Fruit fly (Drosophila melanogaster) whole organism, embryonic: ENCODE measurements around the gene CG10431.

Experiments used
- CG10565 ChIP-seq: fragments of 200-800 bp; sonication (Bioruptor generic); optimal IDR thresholded peaks from 3 replicates; lab custom pipeline; 2016; ENCODE audit warnings: missing biosample characterization, mild to moderate bottlenecking, missing genetic modification characterization
- CG11723 ChIP-seq: fragments of 200-800 bp; sonication (Bioruptor generic); optimal IDR thresholded peaks from 2 replicates; lab custom pipeline; 2017; ENCODE audit warnings: missing biosample characterization, mild to moderate bottlenecking, missing genetic modification characterization
- CG12391 ChIP-seq: fragments of 200-800 bp; sonication (Bioruptor generic); optimal IDR thresholded peaks from 3 replicates; lab custom pipeline; 2018; ENCODE audit warnings: missing biosample characterization, mild to moderate bottlenecking, missing genetic modification characterization, moderate library complexity
- CG14667 ChIP-seq: fragments of 200-800 bp; sonication (Bioruptor generic); IDR thresholded peaks from 2 replicates; pipeline ENCODE4 v1.3.6; 2022; ENCODE audit warnings: missing biosample characterization, missing genetic modification characterization
- CG15011 ChIP-seq: fragments of 200-800 bp; sonication (Bioruptor generic); optimal IDR thresholded peaks from 3 replicates; lab custom pipeline; 2018; ENCODE audit warnings: missing biosample characterization, mild to moderate bottlenecking, missing genetic modification characterization
- CG17385 ChIP-seq: fragments of 200-800 bp; sonication (Bioruptor generic); optimal IDR thresholded peaks from 3 replicates; lab custom pipeline; 2018; ENCODE audit warnings: missing biosample characterization, mild to moderate bottlenecking, missing genetic modification characterization
- CG18599 ChIP-seq: fragments of 200-800 bp; sonication (Bioruptor generic); optimal IDR thresholded peaks from 3 replicates; lab custom pipeline; 2017; ENCODE audit warnings: missing biosample characterization, missing genetic modification characterization, mild to moderate bottlenecking, moderate library complexity, missing genetic modification reagents
- CG18619 ChIP-seq: fragments of 200-800 bp; sonication (Bioruptor generic); optimal IDR thresholded peaks from 3 replicates; lab custom pipeline; 2017; ENCODE audit warnings: missing biosample characterization, mild to moderate bottlenecking, missing genetic modification characterization
- CG2199 ChIP-seq: fragments of 200-800 bp; sonication (Bioruptor generic); IDR thresholded peaks from 3 replicates; pipeline ENCODE4 v1.3.6; 2022; ENCODE audit warnings: missing biosample characterization, missing genetic modification characterization
- CG30431 ChIP-seq: fragments of 200-800 bp; sonication (Bioruptor generic); optimal IDR thresholded peaks from 2 replicates; lab custom pipeline; 2017; ENCODE audit warnings: missing biosample characterization, missing genetic modification characterization
- CG32532 ChIP-seq: fragments of 200-800 bp; sonication (Bioruptor generic); IDR thresholded peaks from 2 replicates; pipeline ENCODE4 v1.3.6; 2022; ENCODE audit warnings: missing biosample characterization, missing genetic modification characterization
- CG4424 ChIP-seq: fragments of 200-800 bp; sonication (Bioruptor generic); optimal IDR thresholded peaks from 3 replicates; lab custom pipeline; 2016; ENCODE audit warnings: missing biosample characterization, missing genetic modification characterization
- CG6254 ChIP-seq: fragments of 200-800 bp; sonication (Bioruptor generic); optimal IDR thresholded peaks from 3 replicates; lab custom pipeline; 2017; ENCODE audit warnings: mild to moderate bottlenecking, missing biosample characterization, missing genetic modification reagents, missing genetic modification characterization
- CG6765 ChIP-seq: fragments of 200-800 bp; sonication (Bioruptor generic); optimal IDR thresholded peaks from 3 replicates; lab custom pipeline; 2017; ENCODE audit warnings: missing biosample characterization, mild to moderate bottlenecking, missing genetic modification characterization
- CG7372 ChIP-seq: fragments of 200-800 bp; sonication (Bioruptor generic); IDR thresholded peaks from 2 replicates; pipeline ENCODE4 v1.3.6; 2022; ENCODE audit warnings: missing biosample characterization, missing genetic modification characterization
- CG8281 ChIP-seq: fragments of 200-800 bp; sonication (Bioruptor generic); optimal IDR thresholded peaks from 2 replicates; lab custom pipeline; 2018; ENCODE audit warnings: missing biosample characterization, mild to moderate bottlenecking, missing genetic modification characterization, moderate library complexity
- CG8478 ChIP-seq: fragments of >200 bp; optimal IDR thresholded peaks from 2 replicates; lab custom pipeline; 2018
- CG8924 ChIP-seq: fragments of 200-800 bp; optimal IDR thresholded peaks from 3 replicates; lab custom pipeline; 2019; ENCODE audit warnings: missing biosample characterization, mild to moderate bottlenecking, missing genetic modification characterization, moderate library complexity
- CG8944 ChIP-seq: fragments of 200-800 bp; sonication (Bioruptor generic); optimal IDR thresholded peaks from 3 replicates; lab custom pipeline; 2016; ENCODE audit warnings: missing biosample characterization, missing genetic modification characterization
- CG9437 ChIP-seq: fragments of 200-800 bp; sonication (Bioruptor generic); optimal IDR thresholded peaks from 2 replicates; lab custom pipeline; 2018; ENCODE audit warnings: missing biosample characterization, mild to moderate bottlenecking, missing genetic modification characterization
- CHES-1-like ChIP-seq: fragments of 200-800 bp; sonication (Bioruptor generic); optimal IDR thresholded peaks from 2 replicates; lab custom pipeline; 2016; ENCODE audit warnings: missing biosample characterization, missing genetic modification characterization
- CoRest ChIP-seq: fragments of 200-800 bp; sonication (Bioruptor generic); optimal IDR thresholded peaks from 3 replicates; lab custom pipeline; 2018; ENCODE audit warnings: missing biosample characterization, mild to moderate bottlenecking, missing genetic modification characterization, moderate library complexity
- D19B ChIP-seq: fragments of 200-800 bp; sonication (Bioruptor generic); optimal IDR thresholded peaks from 2 replicates; lab custom pipeline; 2017; ENCODE audit warnings: missing biosample characterization, mild to moderate bottlenecking, missing genetic modification characterization
- Dbx ChIP-seq: fragments of 200-800 bp; sonication (Bioruptor generic); IDR thresholded peaks from 3 replicates; pipeline ENCODE4 v1.3.6; 2022; ENCODE audit warnings: missing biosample characterization, missing genetic modification characterization
- Doc3 ChIP-seq: fragments of 200-800 bp; sonication (Bioruptor generic); IDR thresholded peaks from 3 replicates; pipeline ENCODE4 v1.3.6; 2022; ENCODE audit warnings: missing biosample characterization, missing genetic modification characterization; ENCODE audit not compliant: partially characterized antibody
- Eip74EF ChIP-seq, 2 experiments: fragments of 200-800 bp in 1 of 2; fragments of >200 bp in 1 of 2; sonication (Bioruptor generic) in 1 of 2; optimal IDR thresholded peaks; 2 replicates each; lab custom pipeline; 2017 to 2019; ENCODE audit warnings: missing biosample characterization in 2 of 2, missing genetic modification characterization in 2 of 2, mild to moderate bottlenecking in 1 of 2, moderate library complexity in 1 of 2
- Ets65A ChIP-seq: fragments of 200-800 bp; sonication (Bioruptor generic); peaks from one replicate; lab custom pipeline; 2016; ENCODE audit warnings: missing biosample characterization, missing genetic modification characterization
- Gug ChIP-seq: fragments of 200-800 bp; sonication (Bioruptor generic); IDR thresholded peaks from 4 replicates; pipeline ENCODE4 v1.3.6; 2022; ENCODE audit warnings: missing biosample characterization, missing genetic modification characterization
- HHEX ChIP-seq: fragments of 200-800 bp; sonication (Bioruptor generic); optimal IDR thresholded peaks from 3 replicates; lab custom pipeline; 2017; ENCODE audit warnings: missing biosample characterization, mild to moderate bottlenecking, missing genetic modification characterization, missing genetic modification reagents
- MTF-1 ChIP-seq: fragments of 200-800 bp; sonication (Bioruptor generic); optimal IDR thresholded peaks from 2 replicates; lab custom pipeline; 2018; ENCODE audit warnings: missing biosample characterization, mild to moderate bottlenecking, missing genetic modification characterization, borderline replicate concordance
- Sox100B ChIP-seq: fragments of 200-800 bp; sonication (Bioruptor generic); optimal IDR thresholded peaks from 3 replicates; lab custom pipeline; 2018; ENCODE audit warnings: missing biosample characterization, mild to moderate bottlenecking, missing genetic modification characterization
- Sry-δ ChIP-seq: fragments of 200-800 bp; sonication (Bioruptor generic); optimal IDR thresholded peaks from 2 replicates; lab custom pipeline; 2016; ENCODE audit warnings: missing biosample characterization, missing genetic modification characterization
- abd-A ChIP-seq: fragments of 200-800 bp; sonication (Bioruptor generic); optimal IDR thresholded peaks from 3 replicates; lab custom pipeline; 2019; ENCODE audit warnings: missing biosample characterization, mild to moderate bottlenecking, missing genetic modification characterization, moderate library complexity
- ara ChIP-seq: fragments of 200-800 bp; sonication (Bioruptor generic); IDR thresholded peaks from 2 replicates; pipeline ENCODE4 v1.3.6; 2022; ENCODE audit warnings: missing biosample characterization, missing genetic modification characterization
- cas ChIP-seq: fragments of 200-800 bp; sonication (Bioruptor generic); IDR thresholded peaks from 2 replicates; pipeline ENCODE4 v1.3.6; 2022; ENCODE audit warnings: missing biosample characterization, missing genetic modification characterization
- cg ChIP-seq: fragments of 200-800 bp; sonication (Bioruptor generic); optimal IDR thresholded peaks from 3 replicates; lab custom pipeline; 2019; ENCODE audit warnings: missing biosample characterization, mild to moderate bottlenecking, missing genetic modification characterization, moderate library complexity
- crol ChIP-seq: fragments of 200-800 bp; sonication (Bioruptor generic); IDR thresholded peaks from 2 replicates; pipeline ENCODE4 v1.3.6; 2022; ENCODE audit warnings: missing biosample characterization, missing genetic modification characterization
- ind ChIP-seq: fragments of 200-800 bp; sonication (Bioruptor generic); optimal IDR thresholded peaks from 3 replicates; lab custom pipeline; 2016; ENCODE audit warnings: missing biosample characterization, missing genetic modification characterization
- inv ChIP-seq: fragments of 200-800 bp; sonication (Bioruptor generic); IDR thresholded peaks from 2 replicates; pipeline ENCODE4 v1.3.6; 2022; ENCODE audit warnings: missing biosample characterization, missing genetic modification characterization; ENCODE audit not compliant: partially characterized antibody
- lilli ChIP-seq: fragments of 200-800 bp; sonication (Bioruptor generic); optimal IDR thresholded peaks from 3 replicates; lab custom pipeline; 2016; ENCODE audit warnings: missing biosample characterization, missing genetic modification characterization
- luna ChIP-seq: fragments of 200-800 bp; sonication (Bioruptor generic); optimal IDR thresholded peaks from 2 replicates; lab custom pipeline; 2016; ENCODE audit warnings: missing biosample characterization, missing genetic modification characterization
- mam ChIP-seq: fragments of 200-800 bp; sonication (Bioruptor generic); optimal IDR thresholded peaks from 3 replicates; lab custom pipeline; 2016; ENCODE audit warnings: missing biosample characterization, missing genetic modification characterization
- mld ChIP-seq: fragments of 200-800 bp; sonication (Bioruptor generic); IDR thresholded peaks from 3 replicates; pipeline ENCODE4 v1.3.6; 2022; ENCODE audit warnings: missing biosample characterization, missing genetic modification characterization; ENCODE audit not compliant: partially characterized antibody
- org-1 ChIP-seq: fragments of 200-800 bp; sonication (Bioruptor generic); optimal IDR thresholded peaks from 2 replicates; lab custom pipeline; 2017; ENCODE audit warnings: missing biosample characterization, missing genetic modification characterization
- prd ChIP-seq, 3 experiments: fragments of >200 bp in 2 of 3; fragments of 200-800 bp in 1 of 3; sonication (Bioruptor generic) in 1 of 3; optimal IDR thresholded peaks in 2 of 3; IDR thresholded peaks in 1 of 3; 2 replicates in 2 of 3; 3 replicates in 1 of 3; pipeline versions ENCODE4 v1.3.6 to Lab custom; 2017 to 2022; ENCODE audit warnings: missing biosample characterization in 1 of 3, missing genetic modification characterization in 1 of 3
- pzg ChIP-seq: fragments of 200-800 bp; sonication (Bioruptor generic); optimal IDR thresholded peaks from 3 replicates; lab custom pipeline; 2018; ENCODE audit warnings: missing biosample characterization, mild to moderate bottlenecking, missing genetic modification characterization, moderate library complexity
- ssp ChIP-seq: fragments of 200-800 bp; sonication (Bioruptor generic); IDR thresholded peaks from 2 replicates; pipeline ENCODE4 v1.3.6; 2022; ENCODE audit warnings: missing biosample characterization, missing genetic modification characterization
- tin ChIP-seq: fragments of 200-800 bp; sonication (Bioruptor generic); optimal IDR thresholded peaks from 3 replicates; lab custom pipeline; 2016; ENCODE audit warnings: missing biosample characterization, missing genetic modification characterization
- tup ChIP-seq: fragments of 200-800 bp; sonication (Bioruptor generic); optimal IDR thresholded peaks from 2 replicates; lab custom pipeline; 2016; ENCODE audit warnings: missing biosample characterization, mild to moderate bottlenecking, missing genetic modification characterization, moderate library complexity
- twi ChIP-seq: fragments of 200-800 bp; optimal IDR thresholded peaks from 2 replicates; lab custom pipeline; 2019; ENCODE audit warnings: missing biosample characterization, mild to moderate bottlenecking, missing genetic modification characterization, moderate library complexity
- z ChIP-seq: fragments of 200-800 bp; sonication (Bioruptor generic); IDR thresholded peaks from 3 replicates; pipeline ENCODE4 v1.3.6; 2022; ENCODE audit warnings: missing biosample characterization, missing genetic modification characterization

The CG10431 gene

DNA sequence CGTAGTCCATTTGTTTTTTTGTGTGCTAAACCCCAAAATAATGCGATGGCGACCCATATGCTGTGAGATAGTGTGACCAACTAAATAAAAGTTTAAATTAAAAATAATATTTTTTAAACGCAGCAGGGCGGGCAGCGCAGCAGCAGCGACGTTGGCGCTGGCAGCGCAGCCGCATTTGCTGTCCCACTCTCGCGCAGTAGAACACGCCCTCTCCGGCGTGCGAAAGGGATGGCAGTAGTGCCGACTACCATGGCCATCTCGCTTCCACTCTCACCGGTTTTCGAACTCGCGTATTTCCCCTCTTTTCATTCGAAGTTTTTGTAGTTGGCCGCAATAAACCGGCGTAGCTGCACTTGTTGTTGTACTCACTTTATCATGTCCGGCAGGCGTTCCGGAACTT lies 38.5 kb upstream of the CG10431 start (continued):
- TF ChIP-seq CG6254 (GFP tag; lab: Kevin White, UChicago) (peak; percentile 10), tup (no peak), tin (GFP tag; lab: Kevin White, UChicago) (no peak), CG6765 (GFP tag; lab: Kevin White, UChicago) (no peak), CG8944 (GFP tag; lab: Kevin White, UChicago) (no peak), abd-A (tag; lab: Kevin White, UChicago) (peak; percentile 12), CG9437 (no peak), CG14667 (no peak), CG12391 (no peak), cas (no peak), CG30431 (GFP tag; lab: Kevin White, UChicago) (no peak), z (GFP tag; lab: Robert Waterston, UW) (no peak), CG8924 (tag; lab: Kevin White, UChicago) (peak; percentile 5), MTF-1 (GFP tag; lab: Kevin White, UChicago) (no peak), twi (tag; lab: Kevin White, UChicago) (peak; percentile 9), mam (GFP tag; lab: Kevin White, UChicago) (no peak), Eip74EF (GFP tag; optimal IDR thresholded peaks at IDR 0.05; lab: Kevin White, UChicago) (no peak), CG4424 (GFP tag; lab: Kevin White, UChicago) (no peak), Sry-δ (GFP tag; lab: Kevin White, UChicago) (no peak), ind (GFP tag; lab: Kevin White, UChicago) (no peak), CG15011 (no peak), Dbx (GFP tag; lab: Robert Waterston, UW) (no peak), inv (GFP tag; lab: Robert Waterston, UW) (peak; percentile 27; the same call in 1 of the 2 replicates), mld (no peak; the same call in 2 of the 3 replicates), CHES-1-like (no peak), cg (GFP tag; lab: Kevin White, UChicago) (peak; percentile 28), CG8478 (peak; percentile 92), crol (GFP tag; lab: Robert Waterston, UW) (peak; percentile 73), Gug (GFP tag; lab: Robert Waterston, UW) (no peak), luna (GFP tag; lab: Kevin White, UChicago) (no peak), CG18599 (GFP tag; lab: Kevin White, UChicago) (no peak), Sox100B (GFP tag; lab: Kevin White, UChicago) (no peak), org-1 (no peak), lilli (no peak), pzg (GFP tag; lab: Kevin White, UChicago) (no peak), CG17385 (no peak), ara (no peak), D19B (GFP tag; lab: Kevin White, UChicago) (no peak), CG32532 (no peak), ssp (GFP tag; lab: Robert Waterston, UW) (no peak), CG2199 (GFP tag; lab: Robert Waterston, UW) (peak; percentile 60; the same call in 1 of the 3 replicates), HHEX (GFP tag; lab: Kevin White, UChicago) (no peak), CG8281 (tag; lab: Kevin White, UChicago) (no peak), CG10565 (GFP tag; lab: Kevin White, UChicago) (no peak), CG7372 (GFP tag; lab: Robert Waterston, UW) (no peak), Doc3 (GFP tag; lab: Robert Waterston, UW) (no peak), Ets65A (GFP tag; lab: Kevin White, UChicago) (no peak), CG11723 (GFP tag; lab: Kevin White, UChicago) (peak; percentile 9), prd (optimal IDR thresholded peaks at IDR 0.05; lab: Kevin White, UChicago) (no peak), prd (GFP tag; IDR thresholded peaks at IDR 0.05; lab: Robert Waterston, UW) (no peak), CG18619 (GFP tag; lab: Kevin White, UChicago) (no peak), CoRest (tag; lab: Kevin White, UChicago) (peak; percentile 58)
